Fruit fly (Drosophila melanogaster) Kc167 (cell line): ENCODE data around the gene CG6454.

Experiments
- Myc ChIP-seq: fragments of >200 bp; optimal IDR thresholded peaks from 2 replicates; lab custom pipeline; 2017; ENCODE audit warnings: missing external identifiers
- h ChIP-seq: fragments of >200 bp; optimal IDR thresholded peaks from 3 replicates; lab custom pipeline; 2018; ENCODE audit warnings: missing external identifiers
- psq ChIP-seq: fragments of >200 bp; optimal IDR thresholded peaks from 2 replicates; lab custom pipeline; 2017; ENCODE audit warnings: missing external identifiers

- TF ChIP-seq psq (lab: Kevin White, UChicago) (no peak), Myc (no peak), h (lab: Kevin White, UChicago) (no peak)
Observed at dm6 chr3R:24319083-24319381, 29.9 kb upstream of the CG6454 start.
